Worm (Caenorhabditis elegans): ENCODE measurements around the gene F17H10.4.

F17H10.4 gene

ce11 chrX:13144975-13145618 is 18.8 kb upstream of the F17H10.4 start (continued):
- TF ChIP-seq B0019.2 (GFP tag; conservative IDR thresholded peaks at IDR 0.05) = no peak
- TF ChIP-seq efl-1 (GFP tag; optimal IDR thresholded peaks at IDR 0.05) = no peak
- TF ChIP-seq unc-62 (GFP tag; optimal IDR thresholded peaks at IDR 0.05) = peak; percentile 74
- no peak for TF ChIP-seq mel-28 (tag; optimal IDR thresholded peaks at IDR 0.05; ENCODE audit: borderline replicate concordance)
- TF ChIP-seq sea-2 (GFP tag; IDR thresholded peaks at IDR 0.05) = peak; percentile 90
- peak in 1 of 3 experiments; percentile 54 for TF ChIP-seq lin-35 (GFP tag; optimal IDR thresholded peaks at IDR 0.05)
- peak; percentile 53 to 90 for TF ChIP-seq let-607 (tag; optimal IDR thresholded peaks at IDR 0.05)
- peak; percentile 8 for TF ChIP-seq mxl-1 (tag; optimal IDR thresholded peaks at IDR 0.05)
- peak; percentile 89 for TF ChIP-seq K11D2.4 (GFP tag; IDR thresholded peaks at IDR 0.05)
- peak; percentile 89 for TF ChIP-seq tlf-1 (GFP tag; optimal IDR thresholded peaks at IDR 0.05)
- no peak for TF ChIP-seq hrde-1 (tag; optimal IDR thresholded peaks at IDR 0.05; ENCODE audit: borderline replicate concordance)
- peak; percentile 93 for TF ChIP-seq chd-7 (tag; optimal IDR thresholded peaks at IDR 0.05)
- TF ChIP-seq B0336.3 (GFP tag; IDR thresholded peaks at IDR 0.05) = peak; percentile 94
- no peak for TF ChIP-seq mes-4 (tag; optimal IDR thresholded peaks at IDR 0.05)
- no peak for TF ChIP-seq nhr-120 (GFP tag; IDR thresholded peaks at IDR 0.05)
- TF ChIP-seq B0035.1 (tag; optimal IDR thresholded peaks at IDR 0.05) = peak; percentile 53
- no peak for TF ChIP-seq aptf-3 (GFP tag; IDR thresholded peaks at IDR 0.05)
- TF ChIP-seq F10E7.11 (tag; optimal IDR thresholded peaks at IDR 0.05) = peak; percentile 43
- no peak for TF ChIP-seq madf-3 (GFP tag; IDR thresholded peaks at IDR 0.05)
- TF ChIP-seq die-1 (tag; optimal IDR thresholded peaks at IDR 0.05) = peak; percentile 44
- peak; percentile 76 for TF ChIP-seq ZK185.1 (tag; optimal IDR thresholded peaks at IDR 0.05; ENCODE audit: poor library complexity, severe bottlenecking)
- TF ChIP-seq pbrm-1 (GFP tag; IDR thresholded peaks at IDR 0.05) = peak; percentile 87
- TF ChIP-seq F57A8.1 (GFP tag; optimal IDR thresholded peaks at IDR 0.05) = peak; percentile 30
- peak; percentile 75 for TF ChIP-seq rcor-1 (GFP tag; IDR thresholded peaks at IDR 0.05)
- peak; percentile 44 for TF ChIP-seq snpc-1.3 (tag; optimal IDR thresholded peaks at IDR 0.05; ENCODE audit: insufficient read depth)
- peak; percentile 99 for TF ChIP-seq zfh-2 (GFP tag; conservative IDR thresholded peaks at IDR 0.05)
- no peak for TF ChIP-seq F39B2.1 (GFP tag; IDR thresholded peaks at IDR 0.05)
- 0 out of 2 replicates have a peak, but pooled peaks have one; percentile 10 for TF ChIP-seq ceh-100 (GFP tag; IDR thresholded peaks at IDR 0.05)
- peak; percentile 89 for TF ChIP-seq C06A6.2 (GFP tag; conservative IDR thresholded peaks at IDR 0.05)
- TF ChIP-seq attf-6 (GFP tag; IDR thresholded peaks at IDR 0.05) = no peak
- no peak for TF ChIP-seq madf-6 (GFP tag; IDR thresholded peaks at IDR 0.05)
- no peak; the same call in none of the 2 replicates for TF ChIP-seq egl-18 (GFP tag; IDR thresholded peaks at IDR 0.05)
- TF ChIP-seq egl-44 (GFP tag; IDR thresholded peaks at IDR 0.05) = peak; percentile 69
- TF ChIP-seq nfya-2 (GFP tag; IDR thresholded peaks at IDR 0.05) = no peak
- TF ChIP-seq atf-7 (tag; optimal IDR thresholded peaks at IDR 0.05) = peak; percentile 94
- peak; percentile 76 for TF ChIP-seq lin-26 (GFP tag; IDR thresholded peaks at IDR 0.05)
- TF ChIP-seq C17E4.6 (GFP tag; IDR thresholded peaks at IDR 0.05) = peak; percentile 24; the same call in 1 of the 2 replicates
- peak; percentile 77 for TF ChIP-seq athp-1 (tag; optimal IDR thresholded peaks at IDR 0.05)
- peak; percentile 77 for TF ChIP-seq attf-5 (GFP tag; optimal IDR thresholded peaks at IDR 0.05)
- TF ChIP-seq hsf-1 (GFP tag; IDR thresholded peaks at IDR 0.05) = peak; percentile 45; the same call in 1 of the 2 replicates
- TF ChIP-seq let-526 (GFP tag; IDR thresholded peaks at IDR 0.05) = peak; percentile 88; the same call in 1 of the 2 replicates
- TF ChIP-seq pha-4 (tag; optimal IDR thresholded peaks at IDR 0.05) = no peak
- no peak for TF ChIP-seq ceh-91 (GFP tag; IDR thresholded peaks at IDR 0.05)
- TF ChIP-seq cebp-2 (GFP tag; IDR thresholded peaks at IDR 0.05) = 0 out of 2 replicates have a peak, but pooled peaks have one; percentile 43
- no peak for TF ChIP-seq ztf-25 (GFP tag; IDR thresholded peaks at IDR 0.05)
- no peak for TF ChIP-seq Y95B8A.8 (GFP tag; IDR thresholded peaks at IDR 0.05)
- TF ChIP-seq lin-54 (GFP tag; optimal IDR thresholded peaks at IDR 0.05) = peak; percentile 61
